Worm (Caenorhabditis elegans): Measurements from ENCODE around the gene T10G3.4.

DNA sequence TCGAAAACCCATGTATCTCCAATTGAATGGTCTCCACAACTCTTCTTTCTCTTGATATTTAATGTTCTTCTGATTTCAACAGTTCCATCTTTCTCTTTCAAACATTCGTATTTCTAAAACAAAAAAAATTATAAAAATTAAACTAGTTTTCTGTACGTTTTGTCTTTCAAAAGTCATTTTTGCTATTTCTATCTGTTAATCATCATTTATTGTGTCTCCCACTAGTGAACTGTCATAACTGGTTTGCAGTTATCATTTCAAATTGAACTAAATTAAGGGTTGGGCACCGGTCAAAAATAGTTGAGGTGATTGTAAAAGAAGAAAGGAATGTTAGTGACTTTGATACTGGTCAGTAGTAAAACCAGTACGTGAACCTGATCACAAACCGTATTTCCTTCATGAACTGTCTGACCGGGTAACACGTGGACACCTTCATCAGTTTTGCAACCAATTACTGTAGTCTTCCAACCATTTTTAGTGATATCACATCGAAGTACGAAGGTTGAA lies 4.1 kb upstream of the T10G3.4 start:
- TF ChIP-seq him-1 (tag; optimal IDR thresholded peaks at IDR 0.05) (no peak), dao-5 (tag; optimal IDR thresholded peaks at IDR 0.05) (no peak)

Measured in whole organism, L4/young adult.